Worm (Caenorhabditis elegans) whole organism, L4 larva: ENCODE results near the gene C07C7.3.

ENCODE experiments used
- F26F4.8 ChIP-seq: fragments of 200-800 bp; sonication (Bioruptor generic); conservative IDR thresholded peaks from 2 replicates; pipeline ENCODE4 v1.3.6; 2022; ENCODE audit warnings: missing genetic modification characterization, missing compliant biosample characterization
- F44E2.7 ChIP-seq: fragments of 200-800 bp; sonication (Bioruptor generic); IDR thresholded peaks from 2 replicates; pipeline ENCODE4 v2.1.2; 2022; ENCODE audit warnings: missing genetic modification characterization, missing compliant biosample characterization
- F49E8.2 ChIP-seq: sonication (generic microtip); optimal IDR thresholded peaks from 2 replicates; lab custom pipeline; 2016; ENCODE audit warnings: missing compliant biosample characterization, mild to moderate bottlenecking, missing genetic modification characterization, borderline replicate concordance
- R02D3.7 ChIP-seq: fragments of 150-350 bp; sonication (generic microtip); optimal IDR thresholded peaks from 3 replicates; lab custom pipeline; 2014; ENCODE audit warnings: missing biosample characterization, missing genetic modification characterization
- T26A8.4 ChIP-seq: fragments of 200-800 bp; sonication (Bioruptor generic); IDR thresholded peaks from 2 replicates; pipeline ENCODE4 v1.3.6; 2022; ENCODE audit warnings: missing genetic modification characterization, missing compliant biosample characterization
- Y105C5A.15 ChIP-seq: fragments of 200-800 bp; sonication (Bioruptor generic); IDR thresholded peaks from 2 replicates; pipeline ENCODE4 v1.3.6; 2022; ENCODE audit warnings: missing genetic modification characterization, missing compliant biosample characterization
- Y48G9A.11 ChIP-seq: fragments of 200-800 bp; sonication (Bioruptor generic); IDR thresholded peaks from 2 replicates; pipeline ENCODE4 v1.3.6; 2022; ENCODE audit warnings: missing genetic modification reagents, missing genetic modification characterization, missing compliant biosample characterization
- Y75B8A.6 ChIP-seq: fragments of 200-800 bp; sonication (Bioruptor generic); IDR thresholded peaks from 2 replicates; pipeline ENCODE4 v1.3.6; 2022; ENCODE audit warnings: missing genetic modification reagents, missing genetic modification characterization, missing compliant biosample characterization
- aha-1 ChIP-seq: fragments of 150-350 bp; peaks from one replicate; lab custom pipeline; 2014; ENCODE audit warnings: missing biosample characterization, missing genetic modification characterization
- ama-1 ChIP-seq: fragments of 150-350 bp; optimal IDR thresholded peaks from 2 replicates; lab custom pipeline; 2014; ENCODE audit warnings: inconsistent platforms, mixed read lengths
- ceh-28 ChIP-seq: fragments of 150-350 bp; optimal IDR thresholded peaks from 2 replicates; lab custom pipeline; 2014; ENCODE audit warnings: missing biosample characterization, missing genetic modification reagents, missing genetic modification characterization
- ceh-32 ChIP-seq: sonication (generic microtip); optimal IDR thresholded peaks from 2 replicates; lab custom pipeline; 2016; ENCODE audit warnings: mild to moderate bottlenecking, missing genetic modification characterization, missing compliant biosample characterization; ENCODE audit not compliant: poor library complexity
- cey-2 ChIP-seq: sonication (generic microtip); optimal IDR thresholded peaks from 3 replicates; lab custom pipeline; 2017; ENCODE audit warnings: missing genetic modification characterization, mild to moderate bottlenecking, missing compliant biosample characterization, antibody characterized with exemption, borderline replicate concordance; ENCODE audit not compliant: insufficient read depth
- daf-12 ChIP-seq: fragments of 150-350 bp; optimal IDR thresholded peaks from 2 replicates; lab custom pipeline; 2014; ENCODE audit warnings: missing biosample characterization, missing genetic modification reagents, missing genetic modification characterization
- daf-16 ChIP-seq, 3 experiments: sonication (generic microtip); optimal IDR thresholded peaks; 2 replicates each; lab custom pipeline; 2016 to 2017; ENCODE audit warnings: missing genetic modification characterization in 3 of 3, missing genetic modification reagents in 3 of 3, mild to moderate bottlenecking in 2 of 3, missing compliant biosample characterization in 2 of 3, missing biosample characterization in 1 of 3, moderate library complexity in 1 of 3
- daf-19 ChIP-seq: fragments of 200-800 bp; sonication (Bioruptor generic); conservative IDR thresholded peaks from 2 replicates; pipeline ENCODE4 v1.3.6; 2022; ENCODE audit warnings: missing genetic modification characterization, missing compliant biosample characterization
- daf-8 ChIP-seq: fragments of 200-800 bp; sonication (Bioruptor generic); IDR thresholded peaks from 2 replicates; pipeline ENCODE4 v1.3.6; 2022; ENCODE audit warnings: missing genetic modification characterization, missing compliant biosample characterization
- dmd-6 ChIP-seq: fragments of 200-800 bp; sonication (Bioruptor generic); IDR thresholded peaks from 2 replicates; pipeline ENCODE4 v1.3.6; 2022; ENCODE audit warnings: missing genetic modification reagents, missing genetic modification characterization, missing compliant biosample characterization
- dmd-8 ChIP-seq: fragments of 200-800 bp; sonication (Bioruptor generic); IDR thresholded peaks from 2 replicates; pipeline ENCODE4 v1.3.6; 2022; ENCODE audit warnings: missing genetic modification characterization, missing compliant biosample characterization
- dmd-9 ChIP-seq: fragments of 200-800 bp; sonication (Bioruptor generic); IDR thresholded peaks from 2 replicates; pipeline ENCODE4 v1.3.6; 2022; ENCODE audit warnings: missing genetic modification reagents, missing genetic modification characterization, missing compliant biosample characterization
- duxl-1 ChIP-seq: sonication (generic microtip); optimal IDR thresholded peaks from 2 replicates; lab custom pipeline; 2016; ENCODE audit warnings: mild to moderate bottlenecking, missing genetic modification characterization, moderate library complexity, missing compliant biosample characterization; ENCODE audit not compliant: poor library complexity
- dve-1 ChIP-seq: sonication (generic microtip); optimal IDR thresholded peaks from 2 replicates; lab custom pipeline; 2017; ENCODE audit warnings: antibody characterized with exemption, mild to moderate bottlenecking, missing genetic modification characterization, missing compliant biosample characterization; ENCODE audit not compliant: insufficient read depth
- fkh-10 ChIP-seq: fragments of 150-350 bp; optimal IDR thresholded peaks from 2 replicates; lab custom pipeline; 2014; ENCODE audit warnings: missing biosample characterization, missing genetic modification reagents, missing genetic modification characterization
- hif-1 ChIP-seq, 2 experiments: sonication (generic microtip); optimal IDR thresholded peaks; 2 replicates each; lab custom pipeline; 2016 to 2017; ENCODE audit warnings: missing compliant biosample characterization in 2 of 2, missing genetic modification characterization in 2 of 2, missing genetic modification reagents in 2 of 2, missing genotype in 2 of 2, mild to moderate bottlenecking in 1 of 2
- lin-15B ChIP-seq: fragments of 150-350 bp; sonication (generic microtip); optimal IDR thresholded peaks from 3 replicates; lab custom pipeline; 2014; ENCODE audit warnings: missing biosample characterization, missing genetic modification characterization
- lin-29 ChIP-seq: fragments of 200-800 bp; sonication (Bioruptor generic); IDR thresholded peaks from 2 replicates; pipeline ENCODE4 v1.3.6; 2022; ENCODE audit warnings: missing genetic modification reagents, missing genetic modification characterization, missing compliant biosample characterization
- lin-39 ChIP-seq: fragments of 150-350 bp; optimal IDR thresholded peaks from 2 replicates; lab custom pipeline; 2014; ENCODE audit warnings: missing biosample characterization, missing genetic modification reagents, missing genetic modification characterization
- mdl-1 ChIP-seq, 2 experiments: fragments of 150-350 bp in 1 of 2; sonication (generic microtip) in 1 of 2; optimal IDR thresholded peaks; 2 replicates each; lab custom pipeline; 2014 to 2017; ENCODE audit warnings: missing biosample characterization in 2 of 2, missing genetic modification characterization in 2 of 2
- mep-1 ChIP-seq: fragments of 150-350 bp; sonication (generic microtip); optimal IDR thresholded peaks from 3 replicates; lab custom pipeline; 2014; ENCODE audit warnings: missing biosample characterization, missing genetic modification characterization
- mes-2 ChIP-seq: sonication (generic microtip); optimal IDR thresholded peaks from 2 replicates; lab custom pipeline; 2016; ENCODE audit warnings: missing genotype, mild to moderate bottlenecking, missing genetic modification characterization, missing compliant biosample characterization; ENCODE audit not compliant: poor library complexity, severe bottlenecking
- mxl-2 ChIP-seq: fragments of 200-800 bp; sonication (Bioruptor generic); conservative IDR thresholded peaks from 2 replicates; pipeline ENCODE4 v1.3.6; 2022; ENCODE audit warnings: missing genetic modification reagents, missing genetic modification characterization, missing compliant biosample characterization
- mxl-3 ChIP-seq: fragments of 200-800 bp; sonication (Bioruptor generic); optimal IDR thresholded peaks from 2 replicates; lab custom pipeline; 2018; ENCODE audit warnings: mild to moderate bottlenecking, missing genetic modification characterization, missing compliant biosample characterization
- nhr-10 ChIP-seq: fragments of 150-350 bp; optimal IDR thresholded peaks from 2 replicates; lab custom pipeline; 2014; ENCODE audit warnings: missing biosample characterization, missing genetic modification characterization
- nhr-102 ChIP-seq: sonication (generic microtip); optimal IDR thresholded peaks from 2 replicates; lab custom pipeline; 2016; ENCODE audit warnings: mild to moderate bottlenecking, missing genetic modification characterization, moderate library complexity, missing compliant biosample characterization
- nhr-11 ChIP-seq: fragments of 150-350 bp; optimal IDR thresholded peaks from 2 replicates; lab custom pipeline; 2014; ENCODE audit warnings: missing biosample characterization, missing genetic modification characterization
- nhr-111 ChIP-seq: fragments of 200-800 bp; sonication (Bioruptor generic); optimal IDR thresholded peaks from 2 replicates; lab custom pipeline; 2018; ENCODE audit warnings: mild to moderate bottlenecking, missing genetic modification characterization, missing compliant biosample characterization
- nhr-237 ChIP-seq: sonication (generic microtip); optimal IDR thresholded peaks from 2 replicates; lab custom pipeline; 2017; ENCODE audit warnings: missing biosample characterization, missing genetic modification characterization
- nhr-28 ChIP-seq: fragments of 150-350 bp; optimal IDR thresholded peaks from 2 replicates; lab custom pipeline; 2014; ENCODE audit warnings: missing biosample characterization, missing genetic modification characterization
- nhr-41 ChIP-seq: fragments of 200-800 bp; sonication (Bioruptor generic); IDR thresholded peaks from 2 replicates; pipeline ENCODE4 v1.3.6; 2022; ENCODE audit warnings: missing genetic modification reagents, missing genetic modification characterization, missing compliant biosample characterization
- nhr-48 ChIP-seq: sonication (generic microtip); optimal IDR thresholded peaks from 2 replicates; lab custom pipeline; 2016; ENCODE audit warnings: mild to moderate bottlenecking, missing genetic modification characterization, missing compliant biosample characterization
- nhr-76 ChIP-seq: fragments of 150-350 bp; optimal IDR thresholded peaks from 2 replicates; lab custom pipeline; 2014; ENCODE audit warnings: missing biosample characterization, missing genetic modification characterization
- pha-4 ChIP-seq, 2 experiments: fragments of 150-350 bp in 1 of 2; fragments of 200-800 bp in 1 of 2; sonication (Bioruptor generic) in 1 of 2; IDR thresholded peaks in 1 of 2; optimal IDR thresholded peaks in 1 of 2; 2 replicates each; pipeline versions ENCODE4 v1.3.6 to Lab custom; 2014 to 2022; ENCODE audit warnings: missing genetic modification characterization in 2 of 2, missing genetic modification reagents in 2 of 2, missing biosample characterization in 1 of 2, missing compliant biosample characterization in 1 of 2
- pqm-1 ChIP-seq: sonication (generic microtip); optimal IDR thresholded peaks from 2 replicates; lab custom pipeline; 2017; ENCODE audit warnings: missing biosample characterization, missing genetic modification characterization
- saeg-2 ChIP-seq: fragments of 200-800 bp; sonication (Bioruptor generic); IDR thresholded peaks from 2 replicates; pipeline ENCODE4 v1.3.6; 2022; ENCODE audit warnings: missing genetic modification reagents, missing genetic modification characterization, missing compliant biosample characterization
- spr-3 ChIP-seq: fragments of 200-800 bp; sonication (Bioruptor generic); optimal IDR thresholded peaks from 2 replicates; lab custom pipeline; 2018; ENCODE audit warnings: mild to moderate bottlenecking, missing genetic modification characterization, missing compliant biosample characterization
- unc-130 ChIP-seq: sonication (generic microtip); optimal IDR thresholded peaks from 2 replicates; lab custom pipeline; 2016; ENCODE audit warnings: missing genetic modification reagents, missing genetic modification characterization, missing compliant biosample characterization
- zag-1 ChIP-seq: fragments of 150-350 bp; optimal IDR thresholded peaks from 2 replicates; lab custom pipeline; 2014; ENCODE audit warnings: missing biosample characterization, missing genetic modification characterization
- zfp-3 ChIP-seq: fragments of 200-800 bp; sonication (Bioruptor generic); conservative IDR thresholded peaks from 2 replicates; pipeline ENCODE4 v1.3.6; 2022; ENCODE audit warnings: missing genetic modification reagents, missing genetic modification characterization, missing compliant biosample characterization
- zip-2 ChIP-seq: fragments of 150-350 bp; optimal IDR thresholded peaks from 2 replicates; lab custom pipeline; 2014; ENCODE audit warnings: missing biosample characterization, missing genetic modification characterization
- ztf-11 ChIP-seq: fragments of 150-350 bp; optimal IDR thresholded peaks from 2 replicates; lab custom pipeline; 2014; ENCODE audit warnings: missing biosample characterization, missing genetic modification characterization
- ztf-7 ChIP-seq: fragments of 150-350 bp; optimal IDR thresholded peaks from 2 replicates; lab custom pipeline; 2014; ENCODE audit warnings: missing biosample characterization, missing genetic modification characterization

Gene C07C7.3

ce11 chrIV:9130605-9131004 lies 35.2 kb upstream of the C07C7.3 start (continued):
- no peak for TF ChIP-seq F26F4.8 (GFP tag; lab: Robert Waterston, UW)
- no peak for TF ChIP-seq mes-2 (tag; lab: Kevin White, UChicago)
- TF ChIP-seq cey-2 (tag; lab: Kevin White, UChicago) = no peak
- TF ChIP-seq dve-1 (tag; lab: Kevin White, UChicago) = no peak
- TF ChIP-seq nhr-28 (tag; lab: Kevin White, UChicago) = no peak
- no peak for TF ChIP-seq ztf-11 (tag; lab: Kevin White, UChicago)
- TF ChIP-seq nhr-102 (tag; lab: Kevin White, UChicago) = peak; percentile 30
- no peak for TF ChIP-seq daf-19 (GFP tag; lab: Robert Waterston, UW)
- no peak for TF ChIP-seq daf-8 (GFP tag; lab: Robert Waterston, UW)
- TF ChIP-seq nhr-48 (tag; lab: Kevin White, UChicago) = no peak
- TF ChIP-seq nhr-76 = no peak
- TF ChIP-seq Y105C5A.15 (GFP tag; lab: Robert Waterston, UW) = 0 out of 2 replicates have a peak, but pooled peaks have one; percentile 11
- peak; percentile 73 for TF ChIP-seq T26A8.4 (GFP tag; lab: Robert Waterston, UW)
- TF ChIP-seq mep-1 (tag; lab: Kevin White, UChicago) = no peak
- TF ChIP-seq lin-39 (tag; lab: Kevin White, UChicago) = no peak
- no peak for TF ChIP-seq lin-29 (GFP tag; lab: Robert Waterston, UW)
- no peak for TF ChIP-seq mxl-3 (GFP tag; lab: Kevin White, UChicago)
- no peak for TF ChIP-seq daf-16 (GFP tag; optimal IDR thresholded peaks at IDR 0.05; lab: Kevin White, UChicago)
- peak; percentile 19 for TF ChIP-seq daf-16 (tag; optimal IDR thresholded peaks at IDR 0.05; lab: Kevin White, UChicago)
- TF ChIP-seq ama-1 (lab: Kevin White, UChicago) = no peak
- TF ChIP-seq fkh-10 (GFP tag; lab: Kevin White, UChicago) = no peak
- no peak for TF ChIP-seq nhr-237
- TF ChIP-seq mxl-2 (GFP tag; lab: Robert Waterston, UW) = no peak
- no peak for TF ChIP-seq nhr-111 (GFP tag; lab: Kevin White, UChicago)
- TF ChIP-seq dmd-9 (GFP tag; lab: Robert Waterston, UW) = no peak
- TF ChIP-seq ztf-7 (tag; lab: Kevin White, UChicago) = no peak
- TF ChIP-seq duxl-1 (tag; lab: Kevin White, UChicago) = no peak
- no peak for TF ChIP-seq dmd-8 (GFP tag; lab: Robert Waterston, UW)
- TF ChIP-seq mdl-1 (tag; optimal IDR thresholded peaks at IDR 0.05; lab: Kevin White, UChicago) = no peak
- TF ChIP-seq Y75B8A.6 = no peak
- TF ChIP-seq hif-1 (tag; optimal IDR thresholded peaks at IDR 0.05; lab: Kevin White, UChicago) = no peak
- no peak for TF ChIP-seq spr-3 (GFP tag; lab: Kevin White, UChicago)
- TF ChIP-seq nhr-11 (tag; lab: Kevin White, UChicago) = no peak
- peak; percentile 57 for TF ChIP-seq Y48G9A.11
- TF ChIP-seq daf-12 = no peak
- TF ChIP-seq R02D3.7 (tag; lab: Kevin White, UChicago) = no peak
- no peak for TF ChIP-seq F44E2.7
- TF ChIP-seq dmd-6 (GFP tag; lab: Robert Waterston, UW) = no peak
- no peak for TF ChIP-seq unc-130
- no peak for TF ChIP-seq zip-2 (tag; lab: Kevin White, UChicago)
- 0 out of 2 replicates have a peak, but pooled peaks have one; percentile 26 for TF ChIP-seq nhr-41 (GFP tag; lab: Robert Waterston, UW)
- no peak for TF ChIP-seq saeg-2
- no peak for TF ChIP-seq pqm-1 (tag; lab: Kevin White, UChicago)
- TF ChIP-seq lin-15B (tag; lab: Kevin White, UChicago) = no peak
- TF ChIP-seq F49E8.2 (tag; lab: Kevin White, UChicago) = peak; percentile 51
- TF ChIP-seq zag-1 = no peak
- no peak for TF ChIP-seq nhr-10 (tag; lab: Kevin White, UChicago)
- no peak for TF ChIP-seq aha-1 (tag; lab: Kevin White, UChicago)
- TF ChIP-seq pha-4 (GFP tag; IDR thresholded peaks at IDR 0.05; lab: Robert Waterston, UW) = no peak
- TF ChIP-seq pha-4 (tag; optimal IDR thresholded peaks at IDR 0.05; lab: Kevin White, UChicago) = no peak
- no peak for TF ChIP-seq ceh-28 (tag; lab: Kevin White, UChicago)
- TF ChIP-seq ceh-32 (tag; lab: Kevin White, UChicago) = no peak
- 0 out of 2 replicates have a peak, but pooled peaks have one; percentile 27 for TF ChIP-seq zfp-3 (GFP tag; lab: Robert Waterston, UW)
